Fruit fly (Drosophila melanogaster) whole organism, pupa: ENCODE measurements around the gene inaE.

Experiments used
- CG10348 ChIP-seq: fragments of 200-800 bp; sonication (Bioruptor generic); IDR thresholded peaks from 2 replicates; pipeline ENCODE4 v1.3.6; 2022; ENCODE audit warnings: missing biosample characterization, missing genetic modification characterization
- CG12605 ChIP-seq: fragments of 200-800 bp; sonication (Bioruptor generic); IDR thresholded peaks from 2 replicates; pipeline ENCODE4 v1.3.6; 2022; ENCODE audit warnings: missing biosample characterization, missing genetic modification characterization
- CG13204 ChIP-seq: fragments of 200-800 bp; sonication (Bioruptor generic); optimal IDR thresholded peaks from 2 replicates; lab custom pipeline; 2018; ENCODE audit warnings: missing biosample characterization, mild to moderate bottlenecking, missing genetic modification characterization, moderate library complexity
- CG14655 ChIP-seq: fragments of 200-800 bp; sonication (Bioruptor generic); optimal IDR thresholded peaks from 3 replicates; lab custom pipeline; 2017; ENCODE audit warnings: mild to moderate bottlenecking, missing biosample characterization, missing genetic modification reagents, missing genetic modification characterization
- CG15710 ChIP-seq: fragments of 200-800 bp; sonication (Bioruptor generic); optimal IDR thresholded peaks from 2 replicates; lab custom pipeline; 2018; ENCODE audit warnings: missing biosample characterization, mild to moderate bottlenecking, missing genetic modification characterization, moderate library complexity
- CG17806 ChIP-seq: fragments of 200-800 bp; sonication (Bioruptor generic); optimal IDR thresholded peaks from 2 replicates; lab custom pipeline; 2018; ENCODE audit warnings: missing biosample characterization, mild to moderate bottlenecking, missing genetic modification characterization, moderate library complexity
- CG32121 ChIP-seq: fragments of 200-800 bp; sonication (Bioruptor generic); IDR thresholded peaks from 2 replicates; pipeline ENCODE4 v1.3.6; 2022; ENCODE audit warnings: missing biosample characterization, missing genetic modification characterization
- CG34367 ChIP-seq: fragments of 200-800 bp; sonication (Bioruptor generic); optimal IDR thresholded peaks from 2 replicates; lab custom pipeline; 2018; ENCODE audit warnings: missing biosample characterization, mild to moderate bottlenecking, missing genetic modification characterization
- CG4496 ChIP-seq: fragments of 200-800 bp; sonication (Bioruptor generic); IDR thresholded peaks from 3 replicates; pipeline ENCODE4 v1.3.6; 2022; ENCODE audit warnings: missing biosample characterization, missing genetic modification characterization
- CG8159 ChIP-seq: fragments of 200-800 bp; sonication (Bioruptor generic); optimal IDR thresholded peaks from 3 replicates; lab custom pipeline; 2018; ENCODE audit warnings: missing biosample characterization, mild to moderate bottlenecking, missing genetic modification characterization, moderate library complexity
- CG8301 ChIP-seq: fragments of 200-800 bp; sonication (Bioruptor generic); optimal IDR thresholded peaks from 2 replicates; lab custom pipeline; 2018; ENCODE audit warnings: missing biosample characterization, mild to moderate bottlenecking, missing genetic modification characterization
- CG9948 ChIP-seq: fragments of 200-800 bp; sonication (Bioruptor generic); optimal IDR thresholded peaks from 2 replicates; lab custom pipeline; 2018; ENCODE audit warnings: missing biosample characterization, mild to moderate bottlenecking, missing genetic modification characterization, moderate library complexity
- D1 ChIP-seq: fragments of 200-800 bp; sonication (Bioruptor generic); optimal IDR thresholded peaks from 2 replicates; lab custom pipeline; 2018; ENCODE audit warnings: missing biosample characterization, mild to moderate bottlenecking, missing genetic modification characterization, moderate library complexity
- EcR ChIP-seq: fragments of 200-800 bp; sonication (Bioruptor generic); optimal IDR thresholded peaks from 3 replicates; lab custom pipeline; 2019; ENCODE audit warnings: missing biosample characterization, missing genetic modification characterization, mild to moderate bottlenecking, moderate library complexity, missing genetic modification reagents
- Ets98B ChIP-seq: fragments of 200-800 bp; sonication (Bioruptor generic); IDR thresholded peaks from 2 replicates; pipeline ENCODE4 v1.3.6; 2022; ENCODE audit warnings: missing biosample characterization, missing genetic modification characterization
- Pif1A ChIP-seq: fragments of 200-800 bp; sonication (Bioruptor generic); optimal IDR thresholded peaks from 3 replicates; lab custom pipeline; 2016; ENCODE audit warnings: missing biosample characterization, missing genetic modification characterization
- Pif1B ChIP-seq: fragments of 200-800 bp; sonication (Bioruptor generic); optimal IDR thresholded peaks from 3 replicates; lab custom pipeline; 2016; ENCODE audit warnings: missing biosample characterization, missing genetic modification characterization
- Snoo ChIP-seq: fragments of 200-800 bp; sonication (Bioruptor generic); optimal IDR thresholded peaks from 3 replicates; lab custom pipeline; 2017; ENCODE audit warnings: missing biosample characterization, mild to moderate bottlenecking, missing genetic modification characterization, inconsistent platforms
- fd96Ca ChIP-seq: fragments of 200-800 bp; sonication (Bioruptor generic); IDR thresholded peaks from 3 replicates; pipeline ENCODE4 v1.3.6; 2022; ENCODE audit warnings: missing biosample characterization, missing genetic modification characterization
- gl ChIP-seq: fragments of 200-800 bp; sonication (Bioruptor generic); optimal IDR thresholded peaks from 2 replicates; lab custom pipeline; 2018; ENCODE audit warnings: missing biosample characterization, mild to moderate bottlenecking, missing genetic modification characterization
- rn ChIP-seq: fragments of 200-800 bp; sonication (Bioruptor generic); IDR thresholded peaks from 2 replicates; pipeline ENCODE4 v1.3.6; 2022; ENCODE audit warnings: missing biosample characterization, missing genetic modification characterization

The inaE gene

DNA sequence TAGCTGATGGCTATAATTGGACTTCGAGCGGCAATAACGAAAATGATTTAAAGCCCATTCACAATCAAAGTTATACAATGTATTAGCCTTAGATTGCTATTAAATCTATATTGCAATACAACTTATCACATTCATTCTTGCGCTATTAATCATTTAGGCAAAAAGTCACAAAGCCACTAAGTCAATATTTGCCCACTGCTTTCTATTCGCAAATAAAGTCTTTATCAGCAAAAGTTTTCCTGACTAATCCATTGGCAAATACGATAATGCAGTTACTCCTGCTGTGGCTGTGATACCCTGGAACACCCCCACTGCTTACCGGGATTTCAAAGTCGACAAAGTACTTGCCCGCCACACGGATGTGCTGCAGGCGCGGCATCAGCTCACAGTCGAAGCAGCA lies 30.5 kb downstream of the inaE start:
- TF ChIP-seq CG4496 (GFP tag; lab: Robert Waterston, UW) (no peak), CG12605 (GFP tag; lab: Robert Waterston, UW) (no peak), CG9948 (tag; lab: Kevin White, UChicago) (no peak), CG14655 (GFP tag; lab: Kevin White, UChicago) (no peak), CG17806 (no peak), CG8159 (tag; lab: Kevin White, UChicago) (no peak), CG15710 (tag; lab: Kevin White, UChicago) (no peak), Pif1A (GFP tag; lab: Kevin White, UChicago) (no peak), Snoo (tag; lab: Kevin White, UChicago) (no peak), fd96Ca (GFP tag; lab: Robert Waterston, UW) (no peak), EcR (no peak), CG8301 (tag; lab: Kevin White, UChicago) (no peak), Ets98B (no peak)
- TF ChIP-seq, all 21 proteins: peak for 0

DNA sequence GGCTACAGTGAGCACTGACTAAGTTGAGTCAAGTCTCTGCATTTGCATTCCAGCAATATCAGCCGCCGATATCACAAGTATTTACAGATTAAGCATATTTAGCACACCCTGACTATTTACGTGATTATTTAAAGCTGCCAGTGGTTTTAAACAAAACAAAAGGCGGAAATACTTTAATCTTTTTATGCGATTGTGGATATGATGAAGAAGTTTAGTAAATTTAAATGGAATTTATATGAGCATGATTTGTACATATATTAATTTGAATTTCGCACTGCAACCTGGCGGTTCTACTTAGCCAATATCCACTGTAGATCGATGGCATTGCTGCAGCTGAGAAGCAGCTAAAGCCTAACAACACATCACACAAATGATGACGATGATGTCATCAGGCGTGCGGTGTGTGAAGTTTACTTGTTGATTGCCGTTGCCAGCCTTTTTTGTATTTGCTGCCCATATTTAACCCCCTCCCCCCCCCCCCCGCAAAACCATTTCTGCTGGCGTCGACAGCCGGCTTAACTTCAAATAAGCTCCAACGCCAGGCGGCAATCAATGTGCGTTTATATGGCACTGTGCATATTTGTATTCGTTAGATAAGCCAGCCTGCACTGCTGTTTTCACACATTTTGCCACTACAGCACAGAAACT lies 32.1 kb downstream of the inaE start:
- TF ChIP-seq D1 (tag; lab: Kevin White, UChicago): peak; percentile 52
- peak; percentile 52 for TF ChIP-seq CG12605 (GFP tag; lab: Robert Waterston, UW)
- TF ChIP-seq Pif1B (GFP tag; lab: Kevin White, UChicago): peak; percentile 38
- peak; percentile 89 for TF ChIP-seq CG14655 (GFP tag; lab: Kevin White, UChicago)
- TF ChIP-seq gl: no peak
- TF ChIP-seq CG8159 (tag; lab: Kevin White, UChicago): peak; percentile 76
- TF ChIP-seq CG9948 (tag; lab: Kevin White, UChicago): peak; percentile 72
- peak; percentile 45; the same call in 2 of the 3 replicates for TF ChIP-seq CG4496 (GFP tag; lab: Robert Waterston, UW)
- peak; percentile 77; the same call in 1 of the 2 replicates for TF ChIP-seq Ets98B
- peak; percentile 77 for TF ChIP-seq CG32121
- TF ChIP-seq Pif1A (GFP tag; lab: Kevin White, UChicago): peak; percentile 73
- peak; percentile 71 for TF ChIP-seq Snoo (tag; lab: Kevin White, UChicago)
- TF ChIP-seq CG13204 (GFP tag; lab: Kevin White, UChicago): peak; percentile 31
- peak; percentile 73 for TF ChIP-seq CG15710 (tag; lab: Kevin White, UChicago)
- TF ChIP-seq EcR: no peak
- peak; percentile 58 for TF ChIP-seq CG34367 (tag; lab: Kevin White, UChicago)
- peak; percentile 59 for TF ChIP-seq CG17806
- peak; percentile 80 for TF ChIP-seq fd96Ca (GFP tag; lab: Robert Waterston, UW)
- TF ChIP-seq CG10348 (GFP tag; lab: Robert Waterston, UW): peak; percentile 58
- TF ChIP-seq rn (GFP tag; lab: Robert Waterston, UW): peak; percentile 41; the same call in 1 of the 2 replicates
- peak; percentile 86 for TF ChIP-seq CG8301 (tag; lab: Kevin White, UChicago)

DNA sequence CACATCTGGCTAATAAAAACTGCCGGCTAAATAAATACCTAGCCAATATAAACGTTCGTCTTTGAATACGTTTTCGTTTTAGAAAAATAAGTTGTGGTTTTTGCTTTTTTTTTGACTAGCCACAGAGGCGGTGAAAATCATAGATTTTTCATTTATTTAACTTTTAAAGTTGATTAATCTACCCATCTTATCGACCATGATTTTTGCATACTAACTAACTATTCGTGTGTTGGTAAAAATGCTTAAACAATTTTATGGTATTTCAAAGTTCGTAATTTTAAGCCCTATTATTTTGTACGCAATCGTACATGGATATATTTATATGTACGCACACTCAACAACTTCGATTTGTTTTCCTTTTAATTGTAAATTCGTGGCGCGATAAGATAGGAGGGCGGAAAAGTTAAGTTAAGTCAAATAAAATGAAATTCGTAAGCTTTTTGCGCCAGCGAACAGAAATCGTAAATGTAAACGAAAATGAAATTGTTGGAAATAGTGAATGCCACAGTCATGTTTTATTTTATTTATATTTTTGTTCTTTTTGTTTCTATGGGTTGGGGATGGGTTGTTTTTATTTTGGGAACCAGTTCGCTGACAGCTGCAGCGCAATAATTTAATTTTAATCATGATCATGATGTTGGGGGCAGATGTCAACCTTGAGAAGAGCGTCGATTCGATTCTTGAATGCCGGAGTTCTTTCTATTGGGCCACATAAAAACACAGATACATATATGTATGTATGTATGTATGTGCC lies 34.1 kb downstream of the inaE start:
- peak; percentile 56; the same call in 1 of the 2 replicates for TF ChIP-seq Ets98B
- TF ChIP-seq EcR: no peak
- TF ChIP-seq gl: no peak
- no peak for TF ChIP-seq Pif1A (GFP tag; lab: Kevin White, UChicago)
- peak; percentile 56 for TF ChIP-seq CG32121
- TF ChIP-seq CG13204 (GFP tag; lab: Kevin White, UChicago): no peak
- no peak for TF ChIP-seq CG14655 (GFP tag; lab: Kevin White, UChicago)
- TF ChIP-seq CG8159 (tag; lab: Kevin White, UChicago): no peak
- TF ChIP-seq CG8301 (tag; lab: Kevin White, UChicago): peak; percentile 20
- TF ChIP-seq CG12605 (GFP tag; lab: Robert Waterston, UW): peak; percentile 42; the same call in 1 of the 2 replicates
- TF ChIP-seq CG15710 (tag; lab: Kevin White, UChicago): no peak
- TF ChIP-seq CG9948 (tag; lab: Kevin White, UChicago): no peak
- TF ChIP-seq Pif1B (GFP tag; lab: Kevin White, UChicago): peak; percentile 4
- TF ChIP-seq CG4496 (GFP tag; lab: Robert Waterston, UW): peak; percentile 40; the same call in 1 of the 3 replicates

DNA sequence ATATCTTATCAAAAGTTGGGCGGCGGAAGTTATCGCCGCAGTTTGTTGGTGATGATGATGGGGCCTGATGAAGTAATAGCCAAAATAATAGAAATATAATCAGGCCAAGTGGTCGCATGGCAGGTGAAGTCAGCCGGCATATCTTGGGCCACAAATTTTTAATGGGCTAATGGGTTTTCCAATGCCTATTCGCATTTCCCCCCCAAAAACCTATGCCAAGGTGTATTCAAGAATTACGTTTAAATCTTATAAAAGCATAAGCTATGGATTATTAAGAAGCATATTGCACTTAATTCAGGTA lies 34.6 kb downstream of the inaE start:
- TF ChIP-seq CG9948 (tag; lab: Kevin White, UChicago): no peak
- TF ChIP-seq CG8159 (tag; lab: Kevin White, UChicago): no peak
- no peak for TF ChIP-seq CG10348 (GFP tag; lab: Robert Waterston, UW)
- no peak for TF ChIP-seq CG8301 (tag; lab: Kevin White, UChicago)
- TF ChIP-seq Pif1B (GFP tag; lab: Kevin White, UChicago): no peak
- no peak for TF ChIP-seq CG17806
- no peak for TF ChIP-seq CG4496 (GFP tag; lab: Robert Waterston, UW)

DNA sequence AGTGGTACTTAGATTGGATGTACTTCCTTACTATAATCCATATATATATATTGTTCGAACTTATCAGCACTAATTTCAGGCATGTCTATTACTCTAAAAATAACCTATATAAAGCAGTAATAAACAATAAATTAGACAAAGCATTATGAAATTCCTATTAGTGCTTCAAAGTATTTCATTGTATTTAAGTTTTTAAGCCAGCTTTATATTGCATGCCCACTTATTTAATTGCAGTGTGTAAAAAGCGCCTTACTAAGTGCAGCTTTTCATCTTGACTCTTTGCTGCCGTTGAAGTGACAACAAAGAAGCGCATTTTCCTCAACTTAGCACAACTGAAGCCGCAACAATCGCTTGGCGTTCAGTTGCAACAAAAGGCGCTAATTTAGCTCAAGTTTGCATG lies 35.3 kb downstream of the inaE start:
- TF ChIP-seq CG14655 (GFP tag; lab: Kevin White, UChicago) (peak; percentile 53), Ets98B (0 out of 2 replicates have a peak, but pooled peaks have one; percentile 16), D1 (tag; lab: Kevin White, UChicago) (no peak), CG8301 (tag; lab: Kevin White, UChicago) (peak; percentile 15), CG8159 (tag; lab: Kevin White, UChicago) (no peak)
